Fruit fly (Drosophila melanogaster) whole organism, prepupa: Measurements from ENCODE around the gene Or85e.

ENCODE experiments used
- CG32006 ChIP-seq: fragments of 200-800 bp; sonication (Bioruptor generic); optimal IDR thresholded peaks from 3 replicates; lab custom pipeline; 2017; ENCODE audit warnings: missing biosample characterization, mild to moderate bottlenecking, missing genetic modification characterization
- CG34406 ChIP-seq: fragments of 200-800 bp; sonication (Bioruptor generic); optimal IDR thresholded peaks from 3 replicates; lab custom pipeline; 2016; ENCODE audit warnings: missing biosample characterization, missing genetic modification characterization
- CG7368 ChIP-seq: fragments of 200-800 bp; sonication (Bioruptor generic); optimal IDR thresholded peaks from 3 replicates; lab custom pipeline; 2016; ENCODE audit warnings: missing biosample characterization, missing genetic modification characterization
- Eip93F ChIP-seq: fragments of 200-800 bp; sonication (Bioruptor generic); optimal IDR thresholded peaks from 2 replicates; lab custom pipeline; 2016; ENCODE audit warnings: missing biosample characterization, mild to moderate bottlenecking, missing genetic modification characterization
- Hr38 ChIP-seq: sonication (Bioruptor generic); optimal IDR thresholded peaks from 2 replicates; lab custom pipeline; 2016; ENCODE audit warnings: missing biosample characterization, missing genetic modification characterization
- Lpt ChIP-seq: fragments of 200-800 bp; sonication (Bioruptor generic); optimal IDR thresholded peaks from 3 replicates; lab custom pipeline; 2016; ENCODE audit warnings: missing biosample characterization, missing genetic modification characterization
- Smox ChIP-seq: fragments of 200-800 bp; sonication (Bioruptor generic); optimal IDR thresholded peaks from 3 replicates; lab custom pipeline; 2016; ENCODE audit warnings: missing biosample characterization, missing genetic modification characterization
- fd59A ChIP-seq: fragments of 200-800 bp; sonication (Bioruptor generic); optimal IDR thresholded peaks from 2 replicates; lab custom pipeline; 2017; ENCODE audit warnings: missing biosample characterization, mild to moderate bottlenecking, missing genetic modification characterization, missing genetic modification reagents

DNA sequence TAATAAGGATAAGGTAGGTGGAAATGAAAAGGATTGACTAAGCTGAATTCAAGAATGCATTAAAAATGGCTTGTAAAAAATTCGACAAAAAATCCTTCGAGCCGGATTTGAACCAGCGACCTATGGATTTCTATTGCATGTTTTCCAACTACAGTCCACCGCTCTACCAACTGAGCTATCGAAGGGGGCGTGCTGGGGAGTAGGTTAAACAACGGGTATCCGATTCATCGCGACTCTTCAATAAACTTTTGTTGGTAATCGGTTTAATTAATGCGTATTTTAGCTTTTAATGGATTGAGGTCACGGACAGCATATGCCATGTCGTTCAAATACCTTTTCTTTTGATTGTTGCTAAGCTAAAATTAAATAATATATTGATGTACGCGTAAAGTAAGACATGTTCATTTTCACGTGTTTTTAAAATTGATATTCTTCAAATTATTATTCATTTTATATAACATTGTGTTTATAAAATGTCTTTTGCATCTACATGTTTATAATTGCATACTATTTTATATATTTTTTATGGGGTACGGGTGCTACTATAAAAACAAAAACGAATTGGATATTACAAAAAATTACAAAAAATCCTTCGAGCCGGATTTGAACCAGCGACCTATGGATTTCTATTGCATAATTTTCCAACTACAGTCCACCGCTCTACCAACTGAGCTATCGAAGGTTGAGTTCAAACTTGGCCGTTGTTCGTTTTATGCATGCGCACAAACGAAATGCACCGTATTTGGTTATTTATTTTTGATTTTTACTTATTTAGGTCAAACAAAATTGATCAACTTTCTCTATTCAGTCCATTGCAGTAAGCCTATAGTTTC is 32.6 kb upstream of the Or85e start:
- TF ChIP-seq CG32006 (GFP tag; lab: Kevin White, UChicago), result no peak
- no peak for TF ChIP-seq fd59A (GFP tag; lab: Kevin White, UChicago)
- TF ChIP-seq Hr38 (GFP tag; lab: Kevin White, UChicago), result no peak
- TF ChIP-seq CG7368, result no peak
- no peak for TF ChIP-seq Lpt (GFP tag; lab: Kevin White, UChicago)
- TF ChIP-seq Eip93F (GFP tag; lab: Kevin White, UChicago), result peak; percentile 3
- TF ChIP-seq CG34406, result no peak
- TF ChIP-seq Smox, result no peak
